Worm (Caenorhabditis elegans): ENCODE measurements around the gene sru-6.

DNA sequence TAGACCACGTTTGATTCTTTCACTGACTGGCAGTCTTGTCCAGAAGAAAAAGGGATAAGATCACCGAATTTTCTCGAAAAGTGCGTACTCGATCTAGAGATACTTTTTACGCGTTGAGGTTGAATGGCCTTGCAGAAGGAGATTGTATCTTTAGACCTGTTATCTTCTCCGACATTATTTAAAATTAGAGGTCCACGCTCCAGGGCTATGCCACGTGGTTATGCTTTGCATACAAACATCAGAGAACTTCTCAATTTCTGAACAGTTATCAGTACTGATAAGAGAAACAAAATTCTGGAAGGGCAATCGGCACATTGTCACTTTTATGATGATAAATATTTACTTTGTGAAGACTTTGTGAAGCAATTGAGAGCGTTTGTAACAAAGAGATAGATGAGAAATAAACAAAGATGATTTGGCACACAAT lies 48.3 kb upstream of the sru-6 start:
- TF ChIP-seq madf-3 (GFP tag; IDR thresholded peaks at IDR 0.05) (0 out of 2 replicates have a peak, but pooled peaks have one; percentile 21), nhr-80 (tag; optimal IDR thresholded peaks at IDR 0.05) (peak; percentile 86), dpl-1 (GFP tag; optimal IDR thresholded peaks at IDR 0.05) (no peak), nhr-120 (GFP tag; IDR thresholded peaks at IDR 0.05) (no peak)

Data from whole organism, young adult.